Worm (Caenorhabditis elegans) whole organism, L4/young adult: ENCODE results near the gene dop-1.

Experiments
- dao-5 ChIP-seq: sonication (generic microtip); optimal IDR thresholded peaks from 2 replicates; lab custom pipeline; 2016; ENCODE audit warnings: missing genotype, missing genetic modification characterization, moderate library complexity, missing compliant biosample characterization
- him-1 ChIP-seq: sonication (generic microtip); optimal IDR thresholded peaks from 2 replicates; lab custom pipeline; 2016; ENCODE audit warnings: missing genotype, missing genetic modification reagents, missing genetic modification characterization, missing compliant biosample characterization

DNA sequence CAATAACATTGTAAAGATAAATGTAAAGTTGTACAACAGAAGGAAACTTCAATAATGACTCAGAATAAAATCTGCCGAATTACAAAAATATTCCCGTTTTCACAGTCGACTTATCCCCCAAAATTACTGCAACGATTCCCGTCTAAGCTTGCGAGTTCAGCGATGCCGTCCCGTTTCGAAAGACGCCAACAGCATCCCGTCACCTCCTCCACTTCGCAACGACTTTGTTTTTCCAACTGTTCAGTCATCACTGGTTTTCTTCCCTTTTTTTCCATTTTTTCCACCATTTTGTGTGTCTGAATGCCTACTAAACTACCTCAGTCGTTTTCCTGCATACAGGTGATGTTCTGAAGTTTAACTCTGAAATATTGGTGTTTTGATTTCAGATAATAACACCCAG, 22.0 kb upstream of the dop-1 start, which contains the start of gene F15A8.1:
- TF ChIP-seq him-1 (tag; lab: Kevin White, UChicago) (no peak), dao-5 (tag; lab: Kevin White, UChicago) (no peak)
